Worm (Caenorhabditis elegans) whole organism, late embryonic: ENCODE measurements around the gene C05D11.5.

ENCODE experiments used
- C08G9.2 ChIP-seq: sonication (generic microtip); optimal IDR thresholded peaks from 2 replicates; lab custom pipeline; 2016; ENCODE audit warnings: mild to moderate bottlenecking, missing genetic modification characterization, moderate library complexity, missing compliant biosample characterization
- T23F11.4 ChIP-seq: fragments of 200-800 bp; sonication (Bioruptor generic); optimal IDR thresholded peaks from 2 replicates; lab custom pipeline; 2018; ENCODE audit warnings: mild to moderate bottlenecking, missing genetic modification characterization, missing compliant biosample characterization
- Y22D7AL.16 ChIP-seq: sonication (generic microtip); optimal IDR thresholded peaks from 2 replicates; lab custom pipeline; 2016; ENCODE audit warnings: missing genetic modification characterization, missing compliant biosample characterization
- ahr-1 ChIP-seq: sonication (generic microtip); optimal IDR thresholded peaks from 2 replicates; lab custom pipeline; 2016; ENCODE audit warnings: missing genetic modification characterization, missing compliant biosample characterization
- ama-1 ChIP-seq: fragments of 150-350 bp; optimal IDR thresholded peaks from 2 replicates; lab custom pipeline; 2014
- ceh-18 ChIP-seq: sonication (generic microtip); optimal IDR thresholded peaks from 2 replicates; lab custom pipeline; 2016; ENCODE audit warnings: missing genetic modification characterization, missing compliant biosample characterization
- ceh-19 ChIP-seq: fragments of 200-800 bp; sonication (Bioruptor generic); optimal IDR thresholded peaks from 2 replicates; lab custom pipeline; 2018; ENCODE audit warnings: mild to moderate bottlenecking, missing genetic modification characterization, missing compliant biosample characterization
- ceh-22 ChIP-seq: sonication (generic microtip); optimal IDR thresholded peaks from 2 replicates; lab custom pipeline; 2017; ENCODE audit warnings: missing biosample characterization, missing genetic modification characterization
- ceh-24 ChIP-seq: sonication (generic microtip); optimal IDR thresholded peaks from 2 replicates; lab custom pipeline; 2016; ENCODE audit warnings: mild to moderate bottlenecking, missing genetic modification characterization, missing compliant biosample characterization
- ceh-31 ChIP-seq: sonication (generic microtip); optimal IDR thresholded peaks from 2 replicates; lab custom pipeline; 2016; ENCODE audit warnings: missing genetic modification characterization, missing compliant biosample characterization
- ceh-45 ChIP-seq: fragments of 200-800 bp; sonication (Bioruptor generic); IDR thresholded peaks from 2 replicates; pipeline ENCODE4 v1.3.6; 2022; ENCODE audit warnings: missing genetic modification reagents, missing genetic modification characterization, missing compliant biosample characterization
- dmd-4 ChIP-seq: sonication (generic microtip); optimal IDR thresholded peaks from 2 replicates; lab custom pipeline; 2016; ENCODE audit warnings: borderline replicate concordance, missing genetic modification characterization, missing compliant biosample characterization
- dve-1 ChIP-seq: sonication (generic microtip); optimal IDR thresholded peaks from 2 replicates; lab custom pipeline; 2017; ENCODE audit warnings: antibody characterized with exemption, mild to moderate bottlenecking, missing genetic modification characterization, missing compliant biosample characterization
- ets-4 ChIP-seq: sonication (generic microtip); optimal IDR thresholded peaks from 2 replicates; lab custom pipeline; 2016; ENCODE audit warnings: missing genetic modification characterization, missing compliant biosample characterization
- eyg-1 ChIP-seq: sonication (generic microtip); optimal IDR thresholded peaks from 2 replicates; lab custom pipeline; 2016; ENCODE audit warnings: missing genotype, missing genetic modification characterization, missing compliant biosample characterization
- fax-1 ChIP-seq: sonication (generic microtip); optimal IDR thresholded peaks from 2 replicates; lab custom pipeline; 2016; ENCODE audit warnings: missing genotype, missing genetic modification characterization, missing compliant biosample characterization
- fkh-10 ChIP-seq: fragments of 150-350 bp; optimal IDR thresholded peaks from 2 replicates; lab custom pipeline; 2014; ENCODE audit warnings: missing biosample characterization, missing genetic modification reagents, missing genetic modification characterization
- gmeb-2 ChIP-seq: sonication (generic microtip); optimal IDR thresholded peaks from 2 replicates; lab custom pipeline; 2016; ENCODE audit warnings: missing genetic modification characterization, inconsistent platforms, missing compliant biosample characterization
- hlh-13 ChIP-seq: fragments of 200-800 bp; sonication (Bioruptor generic); optimal IDR thresholded peaks from 2 replicates; lab custom pipeline; 2018; ENCODE audit warnings: mild to moderate bottlenecking, missing genetic modification characterization, missing compliant biosample characterization
- hlh-15 ChIP-seq: sonication (generic microtip); optimal IDR thresholded peaks from 2 replicates; lab custom pipeline; 2016; ENCODE audit warnings: missing genetic modification characterization, missing compliant biosample characterization
- hlh-30 ChIP-seq: sonication (generic microtip); optimal IDR thresholded peaks from 2 replicates; lab custom pipeline; 2017; ENCODE audit warnings: antibody characterized with exemption, missing genetic modification characterization, missing compliant biosample characterization; ENCODE audit not compliant: insufficient read depth
- hlh-6 ChIP-seq: sonication (generic microtip); optimal IDR thresholded peaks from 2 replicates; lab custom pipeline; 2016; ENCODE audit warnings: missing genotype, missing genetic modification characterization, missing compliant biosample characterization
- lin-11 ChIP-seq: fragments of 200-800 bp; sonication (Bioruptor generic); optimal IDR thresholded peaks from 2 replicates; lab custom pipeline; 2018; ENCODE audit warnings: mild to moderate bottlenecking, missing genetic modification characterization, missing compliant biosample characterization
- madf-2 ChIP-seq: sonication (generic microtip); optimal IDR thresholded peaks from 2 replicates; lab custom pipeline; 2017; ENCODE audit warnings: missing genetic modification characterization, missing compliant biosample characterization
- nfya-1 ChIP-seq: sonication (generic microtip); optimal IDR thresholded peaks from 2 replicates; lab custom pipeline; 2017; ENCODE audit warnings: missing genetic modification characterization, mild to moderate bottlenecking, missing compliant biosample characterization, antibody characterized with exemption, moderate library complexity
- odd-2 ChIP-seq: sonication (generic microtip); optimal IDR thresholded peaks from 2 replicates; lab custom pipeline; 2017; ENCODE audit warnings: antibody characterized with exemption, mild to moderate bottlenecking, missing genetic modification characterization, missing compliant biosample characterization
- pag-3 ChIP-seq: sonication (generic microtip); optimal IDR thresholded peaks from 2 replicates; lab custom pipeline; 2016; ENCODE audit warnings: missing compliant biosample characterization, missing genetic modification characterization, borderline replicate concordance
- pha-2 ChIP-seq: sonication (generic microtip); optimal IDR thresholded peaks from 2 replicates; lab custom pipeline; 2017; ENCODE audit warnings: mild to moderate bottlenecking, missing genetic modification characterization, missing compliant biosample characterization
- pros-1 ChIP-seq: fragments of 150-350 bp; optimal IDR thresholded peaks from 2 replicates; lab custom pipeline; 2014; ENCODE audit warnings: missing biosample characterization, missing genetic modification reagents, missing genetic modification characterization
- ref-2 ChIP-seq: sonication (generic microtip); optimal IDR thresholded peaks from 2 replicates; lab custom pipeline; 2016; ENCODE audit warnings: missing genetic modification characterization, missing compliant biosample characterization
- rnt-1 ChIP-seq: sonication (generic microtip); optimal IDR thresholded peaks from 2 replicates; lab custom pipeline; 2016; ENCODE audit warnings: missing genetic modification characterization, missing compliant biosample characterization
- sdc-2 ChIP-seq: sonication (generic microtip); optimal IDR thresholded peaks from 2 replicates; lab custom pipeline; 2016; ENCODE audit warnings: missing genotype, missing genetic modification characterization, missing compliant biosample characterization
- syd-9 ChIP-seq: sonication (generic microtip); optimal IDR thresholded peaks from 2 replicates; lab custom pipeline; 2016; ENCODE audit warnings: mild to moderate bottlenecking, missing genetic modification characterization, moderate library complexity, missing compliant biosample characterization
- unc-3 ChIP-seq, 2 experiments: fragments of 200-800 bp in 1 of 2; sonication (Bioruptor generic) in 1 of 2; sonication (generic microtip) in 1 of 2; conservative IDR thresholded peaks in 1 of 2; optimal IDR thresholded peaks in 1 of 2; 2 replicates each; pipeline versions ENCODE4 v1.3.6 to Lab custom; 2016 to 2022; ENCODE audit warnings: missing compliant biosample characterization in 2 of 2, missing genetic modification characterization in 2 of 2, missing genetic modification reagents in 1 of 2
- zip-5 ChIP-seq: sonication (generic microtip); optimal IDR thresholded peaks from 2 replicates; lab custom pipeline; 2016; ENCODE audit warnings: missing genetic modification characterization, missing compliant biosample characterization

The C05D11.5 gene

ce11 chrIII:6419409-6419944 is 7.7 kb upstream of the C05D11.5 start, which contains the start of gene atgl-1:
Gene atgl-1, minus strand, starts transcription at chrIII:6419459.
- TF ChIP-seq ceh-45 (GFP tag; lab: Robert Waterston, UW) (no peak), ahr-1 (tag; lab: Kevin White, UChicago) (no peak), dve-1 (tag; lab: Kevin White, UChicago) (no peak), ceh-31 (tag; lab: Kevin White, UChicago) (no peak), zip-5 (tag; lab: Kevin White, UChicago) (no peak), ama-1 (no peak), nfya-1 (tag; lab: Kevin White, UChicago) (no peak), hlh-30 (tag; lab: Kevin White, UChicago) (no peak), hlh-6 (tag; lab: Kevin White, UChicago) (no peak)
- TF ChIP-seq, all 69 proteins: peak for 0

ce11 chrIII:6418254-6418653 is 6.4 kb upstream of the C05D11.5 start:
- no peak for TF ChIP-seq ceh-31 (tag; lab: Kevin White, UChicago)
- no peak for TF ChIP-seq ceh-24 (tag; lab: Kevin White, UChicago)
- no peak for TF ChIP-seq T23F11.4 (GFP tag; lab: Kevin White, UChicago)
- no peak for TF ChIP-seq fkh-10
- no peak for TF ChIP-seq sdc-2 (tag; lab: Kevin White, UChicago)
- TF ChIP-seq Y22D7AL.16 (tag; lab: Kevin White, UChicago) = no peak
- no peak for TF ChIP-seq C08G9.2
- no peak for TF ChIP-seq pha-2 (tag; lab: Kevin White, UChicago)
- TF ChIP-seq lin-11 = no peak
- no peak for TF ChIP-seq hlh-30 (tag; lab: Kevin White, UChicago)
- no peak for TF ChIP-seq zip-5 (tag; lab: Kevin White, UChicago)
- TF ChIP-seq syd-9 (tag; lab: Kevin White, UChicago) = no peak
- TF ChIP-seq ceh-18 (tag; lab: Kevin White, UChicago) = no peak

- TF ChIP-seq nfya-1 (tag; lab: Kevin White, UChicago) = no peak
- no peak for TF ChIP-seq unc-3 (GFP tag; conservative IDR thresholded peaks at IDR 0.05; lab: Robert Waterston, UW)
- TF ChIP-seq unc-3 (tag; optimal IDR thresholded peaks at IDR 0.05; lab: Kevin White, UChicago) = no peak
- no peak for TF ChIP-seq hlh-13 (GFP tag; lab: Kevin White, UChicago)
- no peak for TF ChIP-seq lin-11
- no peak for TF ChIP-seq hlh-6 (tag; lab: Kevin White, UChicago)
- no peak for TF ChIP-seq pag-3 (tag; lab: Kevin White, UChicago)
- TF ChIP-seq T23F11.4 (GFP tag; lab: Kevin White, UChicago) = no peak
- no peak for TF ChIP-seq eyg-1 (tag; lab: Kevin White, UChicago)
- TF ChIP-seq pros-1 (tag; lab: Kevin White, UChicago) = no peak
- TF ChIP-seq dve-1 (tag; lab: Kevin White, UChicago) = no peak
- TF ChIP-seq ceh-19 (GFP tag; lab: Kevin White, UChicago) = no peak
- TF ChIP-seq ahr-1 (tag; lab: Kevin White, UChicago) = no peak
These were observed 3.6 kb upstream of the C05D11.5 start, which contains the start of gene nas-4 for ce11 chrIII:6415306-6415973. Gene nas-4, minus strand, starts transcription at chrIII:6415656.

- TF ChIP-seq ama-1 = no peak
- no peak for TF ChIP-seq pros-1 (tag; lab: Kevin White, UChicago)
- no peak for TF ChIP-seq ets-4
- TF ChIP-seq unc-3 (GFP tag; conservative IDR thresholded peaks at IDR 0.05; lab: Robert Waterston, UW) = no peak
- TF ChIP-seq unc-3 (tag; optimal IDR thresholded peaks at IDR 0.05; lab: Kevin White, UChicago) = no peak
- TF ChIP-seq lin-11 = no peak
These were observed 384 bp downstream of the C05D11.5 start for ce11 chrIII:6411430-6411829.

ce11 chrIII:6406829-6407228 is 5.0 kb downstream of the C05D11.5 start, which contains the start of gene let-756:
Gene let-756, plus strand, starts transcription at chrIII:6407129.
- TF ChIP-seq nfya-1 (tag; lab: Kevin White, UChicago) (no peak), madf-2 (tag; lab: Kevin White, UChicago) (no peak), dmd-4 (tag; lab: Kevin White, UChicago) (no peak), gmeb-2 (tag; lab: Kevin White, UChicago) (no peak), ref-2 (no peak), ceh-22 (tag; lab: Kevin White, UChicago) (no peak), odd-2 (tag; lab: Kevin White, UChicago) (no peak), fax-1 (tag; lab: Kevin White, UChicago) (no peak), rnt-1 (tag; lab: Kevin White, UChicago) (no peak), hlh-15 (tag; lab: Kevin White, UChicago) (no peak)
